Fruit fly (Drosophila melanogaster) whole organism, embryonic: ENCODE results near the gene Mec2.
A peak's percentile ranks its signal among the peaks of the same experiment; 100 is the strongest.

Source experiments
- Atf3 ChIP-seq: fragments of 200-800 bp; sonication (Bioruptor generic); optimal IDR thresholded peaks from 3 replicates; lab custom pipeline; 2016; ENCODE audit warnings: missing biosample characterization, missing genetic modification characterization
- CG10209 ChIP-seq: fragments of 200-800 bp; sonication (Bioruptor generic); optimal IDR thresholded peaks from 3 replicates; lab custom pipeline; 2017; ENCODE audit warnings: missing biosample characterization, mild to moderate bottlenecking, missing genetic modification characterization, missing genetic modification reagents
- CG11398 ChIP-seq: fragments of 200-800 bp; sonication (Bioruptor generic); optimal IDR thresholded peaks from 2 replicates; lab custom pipeline; 2016; ENCODE audit warnings: missing biosample characterization, missing genetic modification characterization
- CG12391 ChIP-seq: fragments of 200-800 bp; sonication (Bioruptor generic); optimal IDR thresholded peaks from 3 replicates; lab custom pipeline; 2018; ENCODE audit warnings: missing biosample characterization, mild to moderate bottlenecking, missing genetic modification characterization, moderate library complexity
- CG17612 ChIP-seq: fragments of 200-800 bp; sonication (Bioruptor generic); IDR thresholded peaks from 2 replicates; pipeline ENCODE4 v1.3.6; 2022; ENCODE audit warnings: missing biosample characterization, missing genetic modification characterization
- CG2678 ChIP-seq: fragments of 200-800 bp; sonication (Bioruptor generic); optimal IDR thresholded peaks from 3 replicates; lab custom pipeline; 2019; ENCODE audit warnings: missing biosample characterization, mild to moderate bottlenecking, missing genetic modification characterization, moderate library complexity
- CG2712 ChIP-seq: fragments of 200-800 bp; optimal IDR thresholded peaks from 3 replicates; lab custom pipeline; 2019; ENCODE audit warnings: missing biosample characterization, mild to moderate bottlenecking, missing genetic modification characterization, moderate library complexity
- CG7786 ChIP-seq: fragments of 200-800 bp; sonication (Bioruptor generic); optimal IDR thresholded peaks from 2 replicates; lab custom pipeline; 2016; ENCODE audit warnings: missing biosample characterization, missing genetic modification characterization
- CG8388 ChIP-seq: fragments of 200-800 bp; sonication (Bioruptor generic); optimal IDR thresholded peaks from 2 replicates; lab custom pipeline; 2019; ENCODE audit warnings: missing biosample characterization, mild to moderate bottlenecking, missing genetic modification characterization, moderate library complexity
- CkIIα-i1 ChIP-seq: fragments of 200-800 bp; sonication (Bioruptor generic); IDR thresholded peaks from 2 replicates; pipeline ENCODE4 v1.3.6; 2022; ENCODE audit warnings: missing biosample characterization, missing genetic modification characterization
- CoRest ChIP-seq: fragments of 200-800 bp; sonication (Bioruptor generic); optimal IDR thresholded peaks from 3 replicates; lab custom pipeline; 2018; ENCODE audit warnings: missing biosample characterization, mild to moderate bottlenecking, missing genetic modification characterization, moderate library complexity
- D ChIP-seq, 2 experiments: fragments of 200-800 bp in 1 of 2; fragments of >200 bp in 1 of 2; sonication (Bioruptor generic) in 1 of 2; optimal IDR thresholded peaks; 2 replicates in 1 of 2; 3 replicates in 1 of 2; lab custom pipeline; 2017; ENCODE audit warnings: mild to moderate bottlenecking in 1 of 2, missing biosample characterization in 1 of 2, missing genetic modification characterization in 1 of 2, missing genetic modification reagents in 1 of 2
- Doc2 ChIP-seq: fragments of 200-800 bp; sonication (Bioruptor generic); IDR thresholded peaks from 2 replicates; pipeline ENCODE4 v1.3.6; 2022; ENCODE audit warnings: missing biosample characterization, missing genetic modification characterization
- Elba2 ChIP-seq: fragments of 200-800 bp; sonication (Bioruptor generic); optimal IDR thresholded peaks from 3 replicates; lab custom pipeline; 2016; ENCODE audit warnings: missing biosample characterization, missing genetic modification characterization
- Fer2 ChIP-seq: fragments of 200-800 bp; sonication (Bioruptor generic); optimal IDR thresholded peaks from 2 replicates; lab custom pipeline; 2018; ENCODE audit warnings: missing biosample characterization, mild to moderate bottlenecking, missing genetic modification characterization, moderate library complexity
- HLHmδ ChIP-seq: fragments of 200-800 bp; sonication (Bioruptor generic); optimal IDR thresholded peaks from 2 replicates; lab custom pipeline; 2018; ENCODE audit warnings: missing biosample characterization, mild to moderate bottlenecking, missing genetic modification characterization, moderate library complexity
- HmgD ChIP-seq: fragments of 200-800 bp; sonication (Bioruptor generic); optimal IDR thresholded peaks from 3 replicates; lab custom pipeline; 2016; ENCODE audit warnings: missing biosample characterization, missing genetic modification characterization
- HmgZ ChIP-seq: fragments of 200-800 bp; sonication (Bioruptor generic); optimal IDR thresholded peaks from 2 replicates; lab custom pipeline; 2018; ENCODE audit warnings: missing biosample characterization, mild to moderate bottlenecking, missing genetic modification characterization
- Mes4 ChIP-seq: fragments of 200-800 bp; sonication (Bioruptor generic); optimal IDR thresholded peaks from 2 replicates; lab custom pipeline; 2016; ENCODE audit warnings: missing biosample characterization, missing genetic modification characterization
- Nf-YA ChIP-seq: fragments of 200-800 bp; sonication (Bioruptor generic); IDR thresholded peaks from 2 replicates; pipeline ENCODE4 v1.3.6; 2022; ENCODE audit warnings: missing biosample characterization, missing genetic modification characterization
- Opbp ChIP-seq: fragments of 200-800 bp; sonication (Bioruptor generic); IDR thresholded peaks from 3 replicates; pipeline ENCODE4 v1.3.6; 2022; ENCODE audit warnings: missing biosample characterization, missing genetic modification characterization; ENCODE audit not compliant: partially characterized antibody
- Sox100B ChIP-seq: fragments of 200-800 bp; sonication (Bioruptor generic); optimal IDR thresholded peaks from 3 replicates; lab custom pipeline; 2018; ENCODE audit warnings: missing biosample characterization, mild to moderate bottlenecking, missing genetic modification characterization
- abd-A ChIP-seq: fragments of 200-800 bp; sonication (Bioruptor generic); optimal IDR thresholded peaks from 3 replicates; lab custom pipeline; 2019; ENCODE audit warnings: missing biosample characterization, mild to moderate bottlenecking, missing genetic modification characterization, moderate library complexity
- ap ChIP-seq: fragments of 200-800 bp; sonication (Bioruptor generic); IDR thresholded peaks from 2 replicates; pipeline ENCODE4 v1.3.6; 2022; ENCODE audit warnings: missing biosample characterization, missing genetic modification characterization
- ase ChIP-seq: fragments of 200-800 bp; sonication (Bioruptor generic); IDR thresholded peaks from 3 replicates; pipeline ENCODE4 v1.3.6; 2022; ENCODE audit warnings: missing biosample characterization, missing genetic modification characterization
- az2 ChIP-seq: fragments of 200-800 bp; sonication (Bioruptor generic); optimal IDR thresholded peaks from 3 replicates; lab custom pipeline; 2016; ENCODE audit warnings: missing biosample characterization, missing genetic modification characterization
- crp ChIP-seq, 2 experiments: fragments of 200-800 bp; sonication (Bioruptor generic); optimal IDR thresholded peaks; 2 replicates in 1 of 2; 3 replicates in 1 of 2; lab custom pipeline; 2017; ENCODE audit warnings: missing biosample characterization in 2 of 2, missing genetic modification characterization in 2 of 2, mild to moderate bottlenecking in 1 of 2, moderate library complexity in 1 of 2
- dati ChIP-seq: fragments of 200-800 bp; sonication (Bioruptor generic); IDR thresholded peaks from 2 replicates; pipeline ENCODE4 v1.3.6; 2022; ENCODE audit warnings: missing biosample characterization, missing genetic modification characterization
- dm ChIP-seq: fragments of 200-800 bp; sonication (Bioruptor generic); optimal IDR thresholded peaks from 3 replicates; lab custom pipeline; 2016; ENCODE audit warnings: missing biosample characterization, missing genetic modification characterization
- ems ChIP-seq: fragments of 200-800 bp; sonication (Bioruptor generic); optimal IDR thresholded peaks from 3 replicates; lab custom pipeline; 2016; ENCODE audit warnings: missing biosample characterization, missing genetic modification characterization
- gem ChIP-seq: fragments of 200-800 bp; sonication (Bioruptor generic); optimal IDR thresholded peaks from 2 replicates; lab custom pipeline; 2019; ENCODE audit warnings: missing biosample characterization, mild to moderate bottlenecking, missing genetic modification characterization, moderate library complexity
- grau ChIP-seq: fragments of 200-800 bp; optimal IDR thresholded peaks from 3 replicates; lab custom pipeline; 2019; ENCODE audit warnings: missing biosample characterization, mild to moderate bottlenecking, missing genetic modification characterization, moderate library complexity
- gsb ChIP-seq: fragments of 200-800 bp; sonication (Bioruptor generic); IDR thresholded peaks from 2 replicates; pipeline ENCODE4 v1.3.6; 2022; ENCODE audit warnings: missing biosample characterization, missing genetic modification characterization
- gt ChIP-seq: fragments of 200-800 bp; sonication (Bioruptor generic); IDR thresholded peaks from 2 replicates; pipeline ENCODE4 v1.3.6; 2022; ENCODE audit warnings: missing biosample characterization, missing genetic modification characterization
- hkb ChIP-seq, 2 experiments: fragments of 200-800 bp in 1 of 2; fragments of >200 bp in 1 of 2; sonication (Bioruptor generic) in 1 of 2; IDR thresholded peaks in 1 of 2; optimal IDR thresholded peaks in 1 of 2; 2 replicates each; pipeline versions ENCODE4 v1.3.6 to Lab custom; 2017 to 2022; ENCODE audit warnings: missing biosample characterization in 1 of 2, missing genetic modification characterization in 1 of 2
- ken ChIP-seq: fragments of 200-800 bp; sonication (Bioruptor generic); IDR thresholded peaks from 3 replicates; pipeline ENCODE4 v1.3.6; 2022; ENCODE audit warnings: missing biosample characterization, missing genetic modification characterization
- nerfin-1 ChIP-seq: fragments of 200-800 bp; sonication (Bioruptor generic); optimal IDR thresholded peaks from 3 replicates; lab custom pipeline; 2019; ENCODE audit warnings: missing biosample characterization, mild to moderate bottlenecking, missing genetic modification characterization, moderate library complexity
- phol ChIP-seq: fragments of 200-800 bp; sonication (Bioruptor generic); optimal IDR thresholded peaks from 3 replicates; lab custom pipeline; 2018; ENCODE audit warnings: missing biosample characterization, mild to moderate bottlenecking, missing genetic modification characterization, moderate library complexity
- repo ChIP-seq: fragments of 200-800 bp; sonication (Bioruptor generic); optimal IDR thresholded peaks from 2 replicates; lab custom pipeline; 2016; ENCODE audit warnings: missing biosample characterization, missing genetic modification characterization
- ro ChIP-seq: fragments of 200-800 bp; sonication (Bioruptor generic); IDR thresholded peaks from 2 replicates; pipeline ENCODE4 v1.3.6; 2022; ENCODE audit warnings: missing biosample characterization, missing genetic modification characterization
- row ChIP-seq: fragments of 200-800 bp; sonication (Bioruptor generic); IDR thresholded peaks from 3 replicates; pipeline ENCODE4 v1.3.6; 2022; ENCODE audit warnings: missing biosample characterization, missing genetic modification characterization
- slbo ChIP-seq: fragments of 200-800 bp; sonication (Bioruptor generic); IDR thresholded peaks from 2 replicates; pipeline ENCODE4 v1.3.6; 2022; ENCODE audit warnings: missing biosample characterization, missing genetic modification characterization
- sna ChIP-seq: fragments of 200-800 bp; sonication (Bioruptor generic); IDR thresholded peaks from 2 replicates; pipeline ENCODE4 v1.3.6; 2022; ENCODE audit warnings: missing biosample characterization, missing genetic modification characterization; ENCODE audit not compliant: partially characterized antibody
- tgo ChIP-seq: fragments of 200-800 bp; sonication (Bioruptor generic); IDR thresholded peaks from 3 replicates; pipeline ENCODE4 v1.3.6; 2022; ENCODE audit warnings: missing biosample characterization, missing genetic modification characterization
- tin ChIP-seq: fragments of 200-800 bp; sonication (Bioruptor generic); optimal IDR thresholded peaks from 3 replicates; lab custom pipeline; 2016; ENCODE audit warnings: missing biosample characterization, missing genetic modification characterization
- vnd ChIP-seq: fragments of 200-800 bp; sonication (Bioruptor generic); IDR thresholded peaks from 3 replicates; pipeline ENCODE4 v1.3.6; 2022; ENCODE audit warnings: missing biosample characterization, missing genetic modification characterization; ENCODE audit not compliant: partially characterized antibody
- zf30C ChIP-seq: fragments of 200-800 bp; sonication (Bioruptor generic); optimal IDR thresholded peaks from 3 replicates; lab custom pipeline; 2018; ENCODE audit warnings: missing biosample characterization, mild to moderate bottlenecking, missing genetic modification characterization

Gene Mec2

DNA sequence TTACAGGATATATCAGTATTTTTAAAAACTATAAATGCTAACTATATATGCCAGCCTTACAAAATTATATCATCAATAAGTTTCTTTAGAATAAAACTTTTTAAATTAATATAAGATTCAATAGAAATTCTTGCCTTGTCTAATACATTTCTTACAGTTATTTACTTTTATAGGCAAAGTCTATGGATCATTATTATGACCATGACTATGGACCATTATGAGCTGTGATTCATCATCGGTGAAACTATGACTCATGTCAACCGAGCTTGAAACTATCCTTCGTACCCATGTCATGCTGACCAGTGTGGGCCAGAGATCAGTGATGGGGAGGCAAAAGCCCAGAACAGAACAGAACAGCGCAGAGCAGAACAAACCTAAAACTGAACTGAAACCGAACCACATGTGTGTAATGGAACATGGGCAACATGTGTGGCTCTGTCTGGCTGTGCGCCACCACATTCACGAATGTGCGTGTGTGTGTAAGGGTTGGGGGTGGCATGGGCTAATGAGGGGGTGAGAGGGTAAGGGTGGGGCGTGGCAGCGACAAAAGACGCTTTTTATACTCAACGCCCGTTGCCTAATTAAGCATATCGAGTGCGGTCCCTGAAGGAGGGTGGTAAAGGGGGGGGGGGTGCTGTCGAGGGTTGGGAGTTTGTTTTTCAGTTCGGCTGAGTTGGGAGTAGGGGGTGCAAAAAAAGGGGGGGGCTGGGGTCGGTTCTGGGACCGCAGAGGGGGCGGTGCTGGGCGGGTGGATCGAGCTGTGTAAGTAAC lies 29.1 kb upstream of the Mec2 start (continued):
- TF ChIP-seq CoRest: peak; percentile 11
- peak; percentile 53 for TF ChIP-seq Sox100B (GFP tag; lab: Kevin White, UChicago)
- TF ChIP-seq phol: peak; percentile 19
- no peak for TF ChIP-seq az2 (GFP tag; lab: Kevin White, UChicago)
- peak; percentile 8; the same call in 1 of the 3 replicates for TF ChIP-seq row (GFP tag; lab: Robert Waterston, UW)

DNA sequence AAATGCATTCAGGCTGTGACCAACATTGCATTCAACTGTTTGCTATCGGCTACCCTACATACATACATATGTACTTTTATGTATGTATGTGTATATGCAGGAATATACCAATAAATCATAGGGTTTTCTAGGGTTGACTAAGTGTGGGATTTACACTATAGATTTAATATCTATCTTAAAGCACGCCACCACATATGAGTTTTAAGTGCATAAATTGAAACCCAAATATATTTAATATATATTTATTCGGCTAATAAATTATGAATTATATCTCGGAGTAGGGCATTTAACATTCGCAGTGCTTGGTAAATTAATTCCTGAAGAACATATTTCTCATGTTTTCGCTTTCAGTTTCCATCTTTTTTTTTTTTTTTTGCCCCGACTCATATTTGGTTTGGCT lies 27.9 kb upstream of the Mec2 start:
- TF ChIP-seq gt (GFP tag; lab: Robert Waterston, UW) (no peak), hkb (optimal IDR thresholded peaks at IDR 0.05; lab: Kevin White, UChicago) (no peak), hkb (GFP tag; IDR thresholded peaks at IDR 0.05; lab: Robert Waterston, UW) (no peak), Mes4 (GFP tag; lab: Kevin White, UChicago) (no peak), repo (GFP tag; lab: Kevin White, UChicago) (no peak), CG7786 (GFP tag; lab: Kevin White, UChicago) (no peak), CG10209 (no peak), CG8388 (GFP tag; lab: Kevin White, UChicago) (peak; percentile 35), vnd (GFP tag; lab: Robert Waterston, UW) (no peak), grau (tag; lab: Kevin White, UChicago) (peak; percentile 33), slbo (GFP tag; lab: Robert Waterston, UW) (no peak), Atf3 (GFP tag; lab: Kevin White, UChicago) (no peak), CG17612 (no peak), Elba2 (GFP tag; lab: Kevin White, UChicago) (no peak), HLHmδ (GFP tag; lab: Kevin White, UChicago) (no peak), ro (GFP tag; lab: Robert Waterston, UW) (no peak), crp (GFP tag; optimal IDR thresholded peaks at IDR 0.05; lab: Kevin White, UChicago) (no peak), CG2678 (peak; percentile 39), Nf-YA (GFP tag; lab: Robert Waterston, UW) (no peak), zf30C (GFP tag; lab: Kevin White, UChicago) (no peak), gsb (GFP tag; lab: Robert Waterston, UW) (no peak), Doc2 (no peak), Fer2 (tag; lab: Kevin White, UChicago) (no peak), HmgD (GFP tag; lab: Kevin White, UChicago) (no peak), sna (GFP tag; lab: Robert Waterston, UW) (no peak), ems (no peak), az2 (GFP tag; lab: Kevin White, UChicago) (peak; percentile 14), CG11398 (no peak), dm (GFP tag; lab: Kevin White, UChicago) (no peak), D (optimal IDR thresholded peaks at IDR 0.05; lab: Kevin White, UChicago) (no peak), D (GFP tag; optimal IDR thresholded peaks at IDR 0.05; lab: Kevin White, UChicago) (peak; percentile 15), ase (GFP tag; lab: Robert Waterston, UW) (no peak), HmgZ (tag; lab: Kevin White, UChicago) (no peak), abd-A (no peak), ken (GFP tag; lab: Robert Waterston, UW) (no peak), phol (peak; percentile 43), tgo (GFP tag; lab: Robert Waterston, UW) (no peak), nerfin-1 (tag; lab: Kevin White, UChicago) (no peak), tin (GFP tag; lab: Kevin White, UChicago) (no peak), ap (GFP tag; lab: Robert Waterston, UW) (no peak), CG2712 (tag; lab: Kevin White, UChicago) (peak; percentile 41), CkIIα-i1 (GFP tag; lab: Robert Waterston, UW) (no peak), CG12391 (tag; lab: Kevin White, UChicago) (peak; percentile 35), dati (GFP tag; lab: Robert Waterston, UW) (no peak), Opbp (no peak), gem (peak; percentile 69)
